Worm (Caenorhabditis elegans): ENCODE measurements around the gene exc-12.

- no peak for TF ChIP-seq C06A6.2 (GFP tag; conservative IDR thresholded peaks at IDR 0.05)
- TF ChIP-seq ztf-26 (tag; optimal IDR thresholded peaks at IDR 0.05), result no peak
- TF ChIP-seq athp-1 (tag; optimal IDR thresholded peaks at IDR 0.05), result no peak
- TF ChIP-seq F57C9.4 (tag; optimal IDR thresholded peaks at IDR 0.05), result no peak
- TF ChIP-seq C17E4.6 (GFP tag; IDR thresholded peaks at IDR 0.05), result no peak
- no peak for TF ChIP-seq D2030.7 (GFP tag; IDR thresholded peaks at IDR 0.05)
- no peak for TF ChIP-seq ztf-22 (GFP tag; optimal IDR thresholded peaks at IDR 0.05)
- TF ChIP-seq ceh-100 (GFP tag; IDR thresholded peaks at IDR 0.05), result no peak
Observed at ce11 chrIII:13526702-13527101, 43.5 kb downstream of the exc-12 start.

All from whole organism, young adult.